Fruit fly (Drosophila melanogaster) whole organism, embryonic: ENCODE measurements around the gene Rpn2.
A peak's percentile ranks its signal among the peaks of the same experiment; 100 is the strongest.

Experiments used
- ATbp ChIP-seq: fragments of 200-800 bp; sonication (Bioruptor generic); optimal IDR thresholded peaks from 2 replicates; lab custom pipeline; 2017; ENCODE audit warnings: missing biosample characterization, mild to moderate bottlenecking, missing genetic modification characterization, missing genetic modification reagents
- CG11085 ChIP-seq: fragments of 200-800 bp; sonication (Bioruptor generic); IDR thresholded peaks from 2 replicates; pipeline ENCODE4 v1.3.6; 2022; ENCODE audit warnings: missing biosample characterization, missing genetic modification characterization
- CG1233 ChIP-seq: fragments of 200-800 bp; sonication (Bioruptor generic); optimal IDR thresholded peaks from 4 replicates; lab custom pipeline; 2018; ENCODE audit warnings: missing biosample characterization, mild to moderate bottlenecking, missing genetic modification characterization
- CG13894 ChIP-seq: fragments of 200-800 bp; sonication (Bioruptor generic); optimal IDR thresholded peaks from 3 replicates; lab custom pipeline; 2018; ENCODE audit warnings: missing biosample characterization, mild to moderate bottlenecking, missing genetic modification characterization, moderate library complexity
- CG14710 ChIP-seq: fragments of 200-800 bp; sonication (Bioruptor generic); optimal IDR thresholded peaks from 3 replicates; lab custom pipeline; 2019; ENCODE audit warnings: missing biosample characterization, mild to moderate bottlenecking, missing genetic modification characterization, moderate library complexity
- CG17328 ChIP-seq: fragments of 200-800 bp; sonication (Bioruptor generic); IDR thresholded peaks from 2 replicates; pipeline ENCODE4 v1.3.6; 2022; ENCODE audit warnings: missing biosample characterization, missing genetic modification characterization
- CG1832 ChIP-seq: fragments of 200-800 bp; sonication (Bioruptor generic); optimal IDR thresholded peaks from 2 replicates; lab custom pipeline; 2017; ENCODE audit warnings: missing biosample characterization, mild to moderate bottlenecking, missing genetic modification characterization, inconsistent platforms
- CG30431 ChIP-seq: fragments of 200-800 bp; sonication (Bioruptor generic); optimal IDR thresholded peaks from 2 replicates; lab custom pipeline; 2017; ENCODE audit warnings: missing biosample characterization, missing genetic modification characterization
- CG31365 ChIP-seq: fragments of 200-800 bp; sonication (Bioruptor generic); optimal IDR thresholded peaks from 2 replicates; lab custom pipeline; 2018; ENCODE audit warnings: missing biosample characterization, mild to moderate bottlenecking, missing genetic modification characterization
- CG3838 ChIP-seq: fragments of 200-800 bp; sonication (Bioruptor generic); optimal IDR thresholded peaks from 3 replicates; lab custom pipeline; 2016; ENCODE audit warnings: missing biosample characterization, missing genetic modification characterization
- CG4282 ChIP-seq: fragments of 200-800 bp; sonication (Bioruptor generic); optimal IDR thresholded peaks from 2 replicates; lab custom pipeline; 2016; ENCODE audit warnings: missing biosample characterization, missing genetic modification characterization
- CG4820 ChIP-seq: fragments of 200-800 bp; sonication (Bioruptor generic); optimal IDR thresholded peaks from 3 replicates; lab custom pipeline; 2016; ENCODE audit warnings: missing biosample characterization, missing genetic modification characterization
- CG5953 ChIP-seq: fragments of 200-800 bp; sonication (Bioruptor generic); IDR thresholded peaks from 2 replicates; pipeline ENCODE4 v1.3.6; 2022; ENCODE audit warnings: missing biosample characterization, missing genetic modification characterization
- CG6175 ChIP-seq: fragments of 200-800 bp; sonication (Bioruptor generic); IDR thresholded peaks from 3 replicates; pipeline ENCODE4 v1.3.6; 2022; ENCODE audit warnings: missing biosample characterization, missing genetic modification characterization
- CG7556 ChIP-seq: fragments of 200-800 bp; sonication (Bioruptor generic); optimal IDR thresholded peaks from 2 replicates; lab custom pipeline; 2017; ENCODE audit warnings: missing biosample characterization, mild to moderate bottlenecking, missing genetic modification characterization
- CG8924 ChIP-seq: fragments of 200-800 bp; optimal IDR thresholded peaks from 3 replicates; lab custom pipeline; 2019; ENCODE audit warnings: missing biosample characterization, mild to moderate bottlenecking, missing genetic modification characterization, moderate library complexity
- Camta ChIP-seq: fragments of 200-800 bp; sonication (Bioruptor generic); optimal IDR thresholded peaks from 2 replicates; lab custom pipeline; 2016; ENCODE audit warnings: missing biosample characterization, missing genetic modification characterization
- ERR ChIP-seq: fragments of 200-800 bp; sonication (Bioruptor generic); optimal IDR thresholded peaks from 2 replicates; lab custom pipeline; 2016; ENCODE audit warnings: missing biosample characterization, missing genetic modification characterization
- Ets65A ChIP-seq: fragments of 200-800 bp; sonication (Bioruptor generic); peaks from one replicate; lab custom pipeline; 2016; ENCODE audit warnings: missing biosample characterization, missing genetic modification characterization
- Gug ChIP-seq: fragments of 200-800 bp; sonication (Bioruptor generic); IDR thresholded peaks from 4 replicates; pipeline ENCODE4 v1.3.6; 2022; ENCODE audit warnings: missing biosample characterization, missing genetic modification characterization
- Kr ChIP-seq: fragments of 200-800 bp; sonication (Bioruptor generic); optimal IDR thresholded peaks from 2 replicates; lab custom pipeline; 2017; ENCODE audit warnings: missing biosample characterization, mild to moderate bottlenecking, missing genetic modification characterization
- Myb ChIP-seq: fragments of 200-800 bp; sonication (Bioruptor generic); optimal IDR thresholded peaks from 2 replicates; lab custom pipeline; 2016; ENCODE audit warnings: missing biosample characterization, missing genetic modification characterization
- Rx ChIP-seq: fragments of 200-800 bp; sonication (Bioruptor generic); IDR thresholded peaks from 2 replicates; pipeline ENCODE4 v1.3.6; 2022; ENCODE audit warnings: missing biosample characterization, missing genetic modification characterization
- Six4 ChIP-seq: fragments of 200-800 bp; sonication (Bioruptor generic); optimal IDR thresholded peaks from 2 replicates; lab custom pipeline; 2016; ENCODE audit warnings: missing biosample characterization, missing genetic modification characterization
- Sry-β ChIP-seq: fragments of 200-800 bp; sonication (Bioruptor generic); optimal IDR thresholded peaks from 2 replicates; lab custom pipeline; 2018; ENCODE audit warnings: missing biosample characterization, mild to moderate bottlenecking, missing genetic modification characterization, moderate library complexity
- Sry-δ ChIP-seq: fragments of 200-800 bp; sonication (Bioruptor generic); optimal IDR thresholded peaks from 2 replicates; lab custom pipeline; 2016; ENCODE audit warnings: missing biosample characterization, missing genetic modification characterization
- TFAM ChIP-seq: fragments of 200-800 bp; sonication (Bioruptor generic); optimal IDR thresholded peaks from 2 replicates; lab custom pipeline; 2017; ENCODE audit warnings: missing biosample characterization, missing genetic modification characterization, inconsistent platforms
- Usf ChIP-seq: fragments of 200-800 bp; sonication (Bioruptor generic); optimal IDR thresholded peaks from 2 replicates; lab custom pipeline; 2017; ENCODE audit warnings: missing genotype, missing biosample characterization, missing genetic modification characterization
- ab ChIP-seq: fragments of 200-800 bp; sonication (Bioruptor generic); optimal IDR thresholded peaks from 2 replicates; lab custom pipeline; 2016; ENCODE audit warnings: missing biosample characterization, missing genetic modification characterization
- al ChIP-seq: fragments of 200-800 bp; sonication (Bioruptor generic); IDR thresholded peaks from 2 replicates; pipeline ENCODE4 v1.3.6; 2022; ENCODE audit warnings: missing biosample characterization, missing genetic modification characterization
- ara ChIP-seq: fragments of 200-800 bp; sonication (Bioruptor generic); IDR thresholded peaks from 2 replicates; pipeline ENCODE4 v1.3.6; 2022; ENCODE audit warnings: missing biosample characterization, missing genetic modification characterization
- br ChIP-seq: fragments of >200 bp; optimal IDR thresholded peaks from 2 replicates; lab custom pipeline; 2017
- crp ChIP-seq, 2 experiments: fragments of 200-800 bp; sonication (Bioruptor generic); optimal IDR thresholded peaks; 2 replicates in 1 of 2; 3 replicates in 1 of 2; lab custom pipeline; 2017; ENCODE audit warnings: missing biosample characterization in 2 of 2, missing genetic modification characterization in 2 of 2, mild to moderate bottlenecking in 1 of 2, moderate library complexity in 1 of 2
- danr ChIP-seq: fragments of 200-800 bp; sonication (Bioruptor generic); IDR thresholded peaks from 2 replicates; pipeline ENCODE4 v1.3.6; 2022; ENCODE audit warnings: missing biosample characterization, missing genetic modification characterization
- dimm ChIP-seq: fragments of 200-800 bp; sonication (Bioruptor generic); IDR thresholded peaks from 2 replicates; pipeline ENCODE4 v1.3.6; 2022; ENCODE audit warnings: missing biosample characterization, missing genetic modification characterization
- disco-r ChIP-seq: fragments of 200-800 bp; sonication (Bioruptor generic); optimal IDR thresholded peaks from 2 replicates; lab custom pipeline; 2016; ENCODE audit warnings: missing biosample characterization, missing genetic modification characterization
- dm ChIP-seq: fragments of 200-800 bp; sonication (Bioruptor generic); optimal IDR thresholded peaks from 3 replicates; lab custom pipeline; 2016; ENCODE audit warnings: missing biosample characterization, missing genetic modification characterization
- eyg ChIP-seq: fragments of 200-800 bp; sonication (Bioruptor generic); optimal IDR thresholded peaks from 3 replicates; lab custom pipeline; 2016; ENCODE audit warnings: missing biosample characterization, missing genetic modification characterization
- fd64A ChIP-seq: fragments of 200-800 bp; sonication (Bioruptor generic); optimal IDR thresholded peaks from 3 replicates; lab custom pipeline; 2018; ENCODE audit warnings: missing biosample characterization, mild to moderate bottlenecking, missing genetic modification characterization
- gce ChIP-seq: fragments of 200-800 bp; sonication (Bioruptor generic); IDR thresholded peaks from 3 replicates; pipeline ENCODE4 v1.3.6; 2022; ENCODE audit warnings: missing biosample characterization, missing genetic modification characterization
- gsb-n ChIP-seq: fragments of 200-800 bp; sonication (Bioruptor generic); optimal IDR thresholded peaks from 3 replicates; lab custom pipeline; 2018; ENCODE audit warnings: missing biosample characterization, mild to moderate bottlenecking, missing genetic modification characterization
- kay ChIP-seq: fragments of 200-800 bp; sonication (Bioruptor generic); optimal IDR thresholded peaks from 2 replicates; lab custom pipeline; 2016; ENCODE audit warnings: missing biosample characterization, missing genetic modification characterization
- psq ChIP-seq: fragments of 200-800 bp; sonication (Bioruptor generic); optimal IDR thresholded peaks from 2 replicates; lab custom pipeline; 2017; ENCODE audit warnings: missing biosample characterization, missing genetic modification characterization
- pum ChIP-seq: fragments of 200-800 bp; sonication (Bioruptor generic); optimal IDR thresholded peaks from 2 replicates; lab custom pipeline; 2016; ENCODE audit warnings: missing biosample characterization, missing genetic modification characterization
- schlank ChIP-seq: fragments of 200-800 bp; sonication (Bioruptor generic); optimal IDR thresholded peaks from 2 replicates; lab custom pipeline; 2018; ENCODE audit warnings: missing biosample characterization, mild to moderate bottlenecking, missing genetic modification characterization
- slp2 ChIP-seq: fragments of 200-800 bp; sonication (Bioruptor generic); optimal IDR thresholded peaks from 2 replicates; lab custom pipeline; 2016; ENCODE audit warnings: missing biosample characterization, missing genetic modification characterization
- sr ChIP-seq: fragments of 200-800 bp; sonication (Bioruptor generic); IDR thresholded peaks from 3 replicates; pipeline ENCODE4 v1.3.6; 2022; ENCODE audit warnings: missing biosample characterization, missing genetic modification characterization
- tgo ChIP-seq: fragments of 200-800 bp; sonication (Bioruptor generic); IDR thresholded peaks from 3 replicates; pipeline ENCODE4 v1.3.6; 2022; ENCODE audit warnings: missing biosample characterization, missing genetic modification characterization
- vvl ChIP-seq: fragments of 200-800 bp; sonication (Bioruptor generic); IDR thresholded peaks from 2 replicates; pipeline ENCODE4 v1.3.6; 2022; ENCODE audit warnings: missing biosample characterization, missing genetic modification characterization
- wek ChIP-seq: fragments of 200-800 bp; sonication (Bioruptor generic); optimal IDR thresholded peaks from 3 replicates; lab custom pipeline; 2018; ENCODE audit warnings: missing biosample characterization, mild to moderate bottlenecking, missing genetic modification characterization, moderate library complexity

The Rpn2 gene

dm6 chr3R:29157418-29158398, 4.4 kb downstream of the Rpn2 start, which contains the start of gene rdog (continued):
- TF ChIP-seq CG14710 (tag; lab: Kevin White, UChicago) (peak; percentile 79), fd64A (no peak), CG31365 (tag; lab: Kevin White, UChicago) (no peak), eyg (GFP tag; lab: Kevin White, UChicago) (peak; percentile 33), Sry-δ (GFP tag; lab: Kevin White, UChicago) (peak; percentile 53), danr (GFP tag; lab: Robert Waterston, UW) (peak; percentile 32; the same call in 1 of the 2 replicates), Camta (peak; percentile 87), disco-r (GFP tag; lab: Kevin White, UChicago) (peak; percentile 78), CG17328 (peak; percentile 52; the same call in 1 of the 2 replicates), CG4820 (GFP tag; lab: Kevin White, UChicago) (peak; percentile 85), ERR (peak; percentile 54), sr (no peak), CG11085 (GFP tag; lab: Robert Waterston, UW) (no peak), psq (GFP tag; lab: Kevin White, UChicago) (peak; percentile 48), CG8924 (tag; lab: Kevin White, UChicago) (peak; percentile 79), dm (GFP tag; lab: Kevin White, UChicago) (peak; percentile 78), CG7556 (GFP tag; lab: Kevin White, UChicago) (peak; percentile 82), schlank (tag; lab: Kevin White, UChicago) (peak; percentile 22), ara (GFP tag; lab: Robert Waterston, UW) (peak; percentile 61), CG1233 (GFP tag; lab: Kevin White, UChicago) (peak; percentile 69), br (lab: Kevin White, UChicago) (no peak), Ets65A (GFP tag; lab: Kevin White, UChicago) (peak; percentile 98), CG3838 (peak; percentile 56), ab (peak; percentile 67), Six4 (peak; percentile 75), vvl (GFP tag; lab: Robert Waterston, UW) (peak; percentile 56; the same call in 1 of the 2 replicates), Gug (GFP tag; lab: Robert Waterston, UW) (peak; percentile 32; the same call in 3 of the 4 replicates), Rx (peak; percentile 42; the same call in 1 of the 2 replicates), Sry-β (GFP tag; lab: Kevin White, UChicago) (peak; percentile 24), ATbp (GFP tag; lab: Kevin White, UChicago) (peak; percentile 38), crp (GFP tag; optimal IDR thresholded peaks at IDR 0.05; lab: Kevin White, UChicago) (peak in 1 of 2 experiments; percentile 47), CG5953 (GFP tag; lab: Robert Waterston, UW) (peak; percentile 63), kay (GFP tag; lab: Kevin White, UChicago) (peak; percentile 61), TFAM (no peak), CG1832 (GFP tag; lab: Kevin White, UChicago) (no peak), Myb (GFP tag; lab: Kevin White, UChicago) (peak; percentile 55), al (GFP tag; lab: Robert Waterston, UW) (peak; percentile 27; the same call in 1 of the 2 replicates), gce (GFP tag; lab: Robert Waterston, UW) (no peak), slp2 (GFP tag; lab: Kevin White, UChicago) (peak; percentile 70), pum (GFP tag; lab: Kevin White, UChicago) (peak; percentile 83), CG30431 (GFP tag; lab: Kevin White, UChicago) (peak; percentile 62), CG13894 (peak; percentile 89), CG6175 (GFP tag; lab: Robert Waterston, UW) (0 out of 3 replicates have a peak, but pooled peaks have one; percentile 34), CG4282 (peak; percentile 61), Usf (GFP tag; lab: Kevin White, UChicago) (peak; percentile 56), gsb-n (tag; lab: Kevin White, UChicago) (peak; percentile 76), dimm (GFP tag; lab: Robert Waterston, UW) (no peak), tgo (GFP tag; lab: Robert Waterston, UW) (peak; percentile 64), Kr (GFP tag; lab: Kevin White, UChicago) (peak; percentile 82), wek (GFP tag; lab: Kevin White, UChicago) (peak; percentile 11)
